Fruit fly (Drosophila melanogaster): ENCODE measurements around the gene Sec10.

- TF ChIP-seq Eip75B (GFP tag; optimal IDR thresholded peaks at IDR 0.05), result no peak
- TF ChIP-seq OdsH (GFP tag; optimal IDR thresholded peaks at IDR 0.05), result no peak
- no peak for TF ChIP-seq CG10631 (GFP tag; optimal IDR thresholded peaks at IDR 0.05)
- no peak for TF ChIP-seq spab (GFP tag; optimal IDR thresholded peaks at IDR 0.05)
- no peak for TF ChIP-seq vri (GFP tag; optimal IDR thresholded peaks at IDR 0.05)
- no peak for TF ChIP-seq Lpt (GFP tag; optimal IDR thresholded peaks at IDR 0.05)
- no peak for TF ChIP-seq CG34406 (GFP tag; optimal IDR thresholded peaks at IDR 0.05)
- no peak for TF ChIP-seq CG6854 (GFP tag; optimal IDR thresholded peaks at IDR 0.05)
- no peak for TF ChIP-seq CG6792 (GFP tag; optimal IDR thresholded peaks at IDR 0.05)
- no peak for TF ChIP-seq net (GFP tag; optimal IDR thresholded peaks at IDR 0.05)
- no peak for TF ChIP-seq svp (GFP tag)
Measured at dm6 chr3R:24106879-24107441, 27.7 kb upstream of the Sec10 start, which contains the start of gene CG10694.
